Fruit fly (Drosophila melanogaster): ENCODE measurements around the gene RluA-2.

RluA-2 gene

DNA sequence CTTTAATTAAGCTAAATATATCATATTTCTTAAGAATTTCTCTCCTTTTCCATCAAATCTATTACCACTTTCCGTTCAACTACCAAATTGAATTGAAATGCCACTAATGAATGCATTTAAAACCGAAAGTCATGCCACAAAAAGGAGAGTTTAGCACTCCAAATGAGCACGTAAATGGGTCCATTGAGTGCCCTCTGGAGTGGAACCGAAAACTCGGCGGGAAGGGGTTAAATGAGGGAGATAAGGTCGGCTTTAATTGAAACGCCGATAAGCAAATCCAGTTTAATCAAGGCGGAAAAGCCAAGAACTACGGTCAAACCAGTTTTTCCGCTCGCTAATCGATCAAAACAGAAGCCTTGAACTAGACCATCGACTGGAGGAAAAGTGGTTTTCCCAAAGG lies 28.5 kb downstream of the RluA-2 start:
- no peak for TF ChIP-seq noc (tag; optimal IDR thresholded peaks at IDR 0.05)

DNA sequence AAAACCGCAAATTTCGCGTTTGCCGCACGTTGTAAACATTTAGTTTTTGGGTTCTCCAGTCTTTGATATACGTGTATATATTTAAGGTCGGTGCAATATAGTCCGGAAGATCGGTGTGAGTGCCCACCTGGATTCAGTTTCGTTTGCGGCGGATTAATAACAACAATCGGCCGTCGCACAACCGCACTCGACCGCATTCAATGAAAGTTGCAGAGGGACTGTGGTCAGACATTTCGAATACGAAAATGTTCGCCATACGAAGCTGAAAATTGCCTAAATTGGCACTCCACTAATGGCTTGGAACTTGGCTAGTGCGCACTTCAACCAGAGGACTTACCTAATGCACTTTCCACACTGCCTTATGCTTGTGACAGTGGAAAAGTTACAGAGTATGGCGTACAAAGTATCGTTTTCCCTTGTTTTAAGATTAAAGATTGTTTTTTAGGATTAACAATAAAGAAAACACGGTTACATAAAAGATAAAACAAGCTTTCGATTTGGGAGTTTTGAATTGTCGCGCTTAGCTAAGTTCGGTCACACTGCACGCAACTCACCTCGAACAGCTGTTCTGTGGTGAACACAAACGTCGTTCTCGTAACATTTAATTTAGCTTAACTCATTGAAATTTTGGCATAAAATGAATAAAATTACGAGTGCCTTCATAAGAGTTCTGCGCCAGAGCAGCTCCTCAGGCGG lies 29.8 kb downstream of the RluA-2 start, which contains the start of the genes Myo31DF and CG6094:
Myo31DF (minus strand) TSS at position 223 of the 696 bp plus-strand sequence.
CG6094 (plus strand) TSS at position 525 of the 696 bp plus-strand sequence.
- peak; percentile 30 for TF ChIP-seq noc (tag; optimal IDR thresholded peaks at IDR 0.05)

DNA sequence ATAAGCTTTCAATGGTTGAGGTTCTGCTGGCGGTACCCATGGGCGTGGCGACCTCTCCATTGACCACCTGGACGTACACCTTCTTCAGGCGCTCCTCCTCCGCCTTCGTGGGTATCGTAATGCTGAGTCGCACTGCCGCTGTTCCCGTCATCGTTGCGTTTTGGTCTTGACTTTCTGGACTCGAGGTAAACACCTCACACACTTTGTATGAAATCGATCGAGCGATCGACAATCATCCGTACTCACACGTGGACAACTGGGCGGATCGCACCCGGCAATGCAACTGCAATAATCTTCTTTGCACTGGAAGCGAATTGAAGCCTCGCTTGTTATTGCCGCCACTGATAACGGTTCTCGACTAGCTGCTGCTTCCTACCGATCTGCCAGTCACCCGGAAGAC lies 33.2 kb downstream of the RluA-2 start, which contains the start of gene CG7384:
CG7384 (minus strand) TSS at position 366 of the 400 bp plus-strand sequence.
- TF ChIP-seq noc (tag; optimal IDR thresholded peaks at IDR 0.05): no peak

DNA sequence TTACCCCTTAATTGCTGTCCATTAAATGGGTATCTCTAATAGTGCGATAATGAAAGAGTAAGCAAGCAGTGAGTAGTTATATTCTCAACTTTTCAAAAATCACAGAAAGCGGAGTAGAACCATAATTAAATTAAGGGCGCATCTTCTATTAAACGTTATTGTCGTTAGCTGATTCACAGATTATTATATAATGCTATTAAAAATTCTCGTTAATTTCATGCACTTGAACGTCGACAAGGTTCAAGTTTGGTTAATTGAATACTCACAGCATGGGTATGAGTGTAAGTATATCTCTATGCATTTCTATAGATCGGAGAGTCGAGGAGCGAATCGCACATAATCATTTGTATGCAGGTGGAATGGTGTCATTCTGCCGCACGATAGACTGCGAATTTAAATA lies 34.0 kb downstream of the RluA-2 start:
- no peak for TF ChIP-seq noc (tag; optimal IDR thresholded peaks at IDR 0.05)

DNA sequence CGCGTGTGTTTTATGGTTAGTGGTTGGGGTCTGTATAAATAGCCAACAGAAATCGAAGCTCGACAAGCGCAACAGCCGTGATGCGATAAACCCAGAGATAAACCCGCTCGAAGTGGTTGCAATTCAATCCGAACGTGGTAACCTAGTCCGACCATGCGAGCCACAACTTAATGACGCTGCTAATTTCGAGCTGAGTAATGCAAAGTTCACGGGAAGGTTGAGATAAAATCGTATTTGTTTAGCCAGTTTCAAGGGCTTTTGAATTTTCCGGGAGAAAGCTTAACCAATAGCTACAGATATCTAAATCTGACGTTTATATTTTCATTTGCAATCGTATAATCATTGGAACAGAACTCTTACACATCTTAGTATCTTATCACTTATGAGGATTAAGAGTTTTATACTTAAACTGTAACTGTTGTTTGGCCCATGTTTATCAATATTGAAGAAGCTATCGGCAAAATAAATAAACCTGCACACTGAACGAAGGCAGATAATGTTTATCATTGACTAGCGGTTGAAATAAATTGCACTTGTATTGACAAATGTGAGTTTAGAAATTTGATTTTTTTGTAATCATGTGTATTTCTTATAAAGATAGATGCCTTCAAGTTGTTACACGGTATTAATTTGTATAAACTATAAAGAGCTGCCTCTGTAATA lies 37.1 kb downstream of the RluA-2 start:
- TF ChIP-seq noc (tag; optimal IDR thresholded peaks at IDR 0.05): no peak

DNA sequence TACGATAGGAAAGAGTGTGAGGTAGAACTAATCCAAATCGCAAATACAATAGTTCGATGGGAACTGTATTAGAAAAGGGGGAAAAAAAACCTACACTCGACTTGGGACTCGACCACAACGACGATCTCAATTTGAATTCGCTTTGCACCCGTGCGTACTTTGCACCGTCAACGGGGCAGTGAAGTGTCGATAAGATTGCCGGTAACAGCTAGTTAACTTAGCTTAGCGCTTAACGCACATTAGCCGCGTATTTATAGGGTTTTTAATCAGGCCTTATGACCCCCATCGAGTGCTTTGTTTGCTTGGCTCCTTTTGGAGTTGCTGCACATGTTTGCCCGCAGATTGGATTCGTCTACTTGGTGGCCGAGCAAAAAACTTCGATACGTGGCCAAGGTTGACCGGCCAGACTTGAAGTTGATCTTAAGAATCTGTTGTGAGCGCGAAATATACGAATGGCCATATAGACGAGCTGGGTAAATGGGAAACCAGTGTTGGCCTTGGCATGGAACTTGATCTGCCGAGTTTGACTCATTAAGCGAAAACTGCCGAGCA lies 37.8 kb downstream of the RluA-2 start:
- no peak for TF ChIP-seq noc (tag; optimal IDR thresholded peaks at IDR 0.05)

DNA sequence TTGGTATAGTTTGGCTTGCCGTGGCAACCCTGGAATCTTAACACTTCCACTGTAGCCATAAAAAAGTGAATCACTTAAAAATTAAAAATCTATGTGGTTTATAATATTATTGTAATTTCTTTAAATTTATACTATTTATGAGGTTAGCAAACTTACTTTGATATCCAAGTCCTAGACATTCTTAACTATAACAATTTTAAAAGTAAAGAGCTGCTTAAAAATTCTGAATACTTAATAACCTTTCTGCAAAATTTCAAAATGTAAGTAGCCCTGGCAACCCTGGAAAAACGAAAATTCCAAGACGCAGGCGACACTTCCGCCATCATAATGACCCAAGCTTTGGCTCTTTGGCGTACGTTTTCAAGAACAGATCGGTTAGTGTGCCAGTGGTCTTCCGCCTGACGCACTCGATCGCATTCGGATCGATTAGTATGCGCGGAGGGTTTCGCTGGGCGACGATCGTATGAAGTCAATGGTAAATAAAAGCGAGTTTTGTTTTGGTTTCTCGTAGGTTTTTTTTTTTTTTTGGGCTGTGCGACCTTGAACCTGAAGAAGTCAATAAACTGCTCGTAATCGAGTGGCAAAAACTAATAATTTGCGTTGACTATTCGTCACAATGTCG lies 38.8 kb downstream of the RluA-2 start:
- TF ChIP-seq noc (tag; optimal IDR thresholded peaks at IDR 0.05): no peak

DNA sequence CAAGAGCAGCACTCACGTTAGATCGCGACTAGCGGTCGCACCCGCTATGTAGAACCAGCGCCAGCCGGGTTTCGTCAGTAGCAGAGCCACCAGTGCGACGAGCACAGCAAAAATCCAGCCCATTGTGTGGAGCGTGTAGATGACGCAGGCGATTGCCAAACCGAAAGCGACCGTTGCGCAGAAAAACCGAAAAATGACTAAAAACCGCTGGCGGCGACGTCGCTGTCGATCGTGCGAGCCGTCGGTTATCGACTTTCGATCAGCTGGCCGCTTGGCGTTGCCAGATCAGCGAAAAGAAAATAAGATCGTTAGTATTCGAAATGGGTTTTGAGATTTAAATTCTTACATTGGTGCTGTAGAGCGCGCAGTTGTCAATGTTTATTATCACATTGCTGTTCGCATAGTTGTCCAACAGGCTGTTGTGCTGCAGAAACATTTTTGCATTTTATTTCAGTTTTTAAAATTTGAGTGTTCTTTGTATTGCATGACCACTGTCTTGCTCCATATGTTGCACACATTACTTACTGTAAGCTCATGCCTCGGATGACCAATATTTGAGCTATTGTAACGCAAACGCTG lies 39.7 kb downstream of the RluA-2 start:
- TF ChIP-seq noc (tag; optimal IDR thresholded peaks at IDR 0.05): peak; percentile 39

DNA sequence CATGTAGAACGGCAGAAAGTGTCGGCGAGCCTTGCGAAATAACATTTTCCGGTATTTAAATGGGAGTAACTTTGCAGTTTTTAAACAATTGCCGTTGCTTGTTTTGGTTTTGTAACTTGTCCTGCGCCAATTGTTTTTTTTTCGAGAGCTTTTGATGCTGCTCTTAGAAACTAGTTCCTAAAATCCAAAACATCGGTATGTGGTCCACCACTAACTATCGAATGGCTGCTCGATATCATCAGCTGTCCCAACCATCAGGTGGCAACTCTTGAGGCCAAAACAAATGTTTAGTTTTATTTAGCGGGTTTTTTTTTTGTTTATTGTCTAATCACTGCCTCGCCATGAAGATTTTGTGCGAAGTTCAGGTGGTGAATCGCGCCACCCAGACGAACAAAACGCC lies 40.2 kb downstream of the RluA-2 start, which contains the start of the genes Fatp1 and Lrr47:
Fatp1 (minus strand) TSS at position 134 of the 400 bp plus-strand sequence.
Lrr47 (plus strand) TSS at position 251 of the 400 bp plus-strand sequence.
- TF ChIP-seq noc (tag; optimal IDR thresholded peaks at IDR 0.05): no peak

DNA sequence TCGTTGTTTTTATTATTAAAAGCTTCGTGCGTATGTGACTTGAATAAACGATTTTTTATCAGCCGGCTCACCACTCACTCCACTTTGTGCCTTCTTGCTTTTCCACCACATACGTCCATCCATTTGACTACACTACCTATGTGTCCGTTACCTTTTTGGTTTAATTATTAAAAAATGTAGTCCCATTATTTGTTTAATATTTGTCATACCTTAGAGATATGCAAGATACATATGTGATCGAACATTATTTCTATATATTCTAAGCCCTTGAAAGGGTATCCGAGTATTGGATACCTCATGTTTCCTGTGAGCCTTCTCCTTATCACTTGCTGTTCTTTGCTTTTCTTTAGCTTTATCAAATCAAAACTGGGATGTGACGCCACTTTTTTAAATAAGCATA lies 42.4 kb downstream of the RluA-2 start:
- peak; percentile 64 for TF ChIP-seq noc (tag; optimal IDR thresholded peaks at IDR 0.05)

DNA sequence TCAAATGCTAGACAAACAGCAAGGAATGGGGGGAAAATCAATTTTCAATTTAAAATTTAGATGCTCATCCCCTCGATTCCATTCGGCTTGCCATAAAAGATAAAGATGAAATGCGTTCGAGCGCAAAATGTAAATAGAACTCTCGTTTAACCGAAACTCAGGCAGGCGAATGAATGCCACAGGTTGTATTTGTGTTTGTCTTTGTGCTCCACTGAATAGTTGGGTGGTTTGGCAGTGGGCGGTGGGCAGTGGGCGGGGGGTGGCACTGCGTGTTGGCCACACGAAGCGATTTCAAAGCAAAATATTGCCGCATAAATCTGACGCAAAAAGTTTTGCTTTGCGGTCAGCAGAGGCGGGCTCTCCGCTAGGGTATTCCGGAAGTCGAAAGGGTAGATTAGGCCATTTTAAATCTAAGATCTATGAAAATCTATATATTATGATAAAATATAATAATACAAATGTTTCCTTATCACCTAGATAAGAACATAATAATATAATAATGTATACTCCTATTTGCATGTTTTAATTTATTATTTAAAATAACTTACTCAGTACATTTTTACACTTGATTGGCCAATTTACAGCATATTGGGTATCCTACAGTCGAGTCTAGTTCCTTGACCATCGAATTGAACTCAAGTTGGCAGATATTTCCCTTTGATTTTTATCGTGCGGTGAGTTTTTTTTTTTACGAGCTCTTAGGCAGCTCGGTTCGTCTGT lies 45.5 kb downstream of the RluA-2 start:
- no peak for TF ChIP-seq noc (tag; optimal IDR thresholded peaks at IDR 0.05)

DNA sequence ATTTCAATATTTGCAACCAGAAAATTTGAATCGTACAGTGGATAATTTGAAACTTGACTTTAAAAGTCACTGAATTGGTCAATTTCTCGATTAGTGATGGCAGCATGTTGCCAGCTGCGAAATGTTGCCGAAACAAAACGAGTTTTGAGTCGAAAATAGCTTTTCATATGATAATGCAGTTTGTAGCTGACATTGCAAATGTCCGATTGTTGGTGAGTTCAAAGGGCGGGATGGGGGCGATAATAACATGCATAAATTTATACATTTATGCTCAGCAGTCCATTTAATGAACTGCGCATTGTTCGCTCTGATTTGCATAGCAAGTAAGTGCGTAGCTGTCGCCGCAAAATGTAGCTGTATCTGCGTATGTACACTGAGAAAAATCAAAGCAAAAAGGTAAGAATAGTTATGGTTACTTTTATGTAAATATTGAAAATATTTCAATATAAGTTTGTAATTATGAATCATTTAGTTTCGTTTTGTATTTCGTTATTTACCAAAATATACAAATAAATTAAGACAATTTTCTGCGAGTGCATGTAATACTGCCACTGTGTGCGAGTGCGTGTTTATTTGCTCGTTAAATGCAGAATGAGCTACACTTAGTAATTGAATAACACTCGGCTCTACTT lies 50.2 kb downstream of the RluA-2 start, which contains the start of gene Lip4:
Lip4 (plus strand) TSS at position 620 of the 632 bp plus-strand sequence.
- TF ChIP-seq noc (tag; optimal IDR thresholded peaks at IDR 0.05): peak; percentile 77

DNA sequence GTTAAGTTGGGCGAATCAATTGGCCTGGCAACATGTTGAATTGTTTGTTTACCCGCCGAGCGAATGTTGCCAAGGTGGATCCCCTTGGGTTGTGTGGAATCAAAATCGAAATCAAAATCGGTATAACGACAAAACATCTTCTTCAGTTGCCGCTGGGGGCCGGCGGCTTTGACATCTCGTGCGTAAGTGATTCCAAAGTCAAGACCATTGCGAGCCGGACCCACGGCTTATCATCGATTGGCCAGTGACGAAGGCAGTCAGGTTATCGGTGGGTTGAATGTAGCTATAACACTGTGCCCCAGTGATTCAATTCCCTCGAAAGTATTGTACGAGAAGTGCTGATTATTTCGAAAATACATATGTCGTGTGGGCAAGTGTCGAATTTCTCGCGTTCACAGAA lies 52.1 kb downstream of the RluA-2 start:
- peak; percentile 21 for TF ChIP-seq noc (tag; optimal IDR thresholded peaks at IDR 0.05)

DNA sequence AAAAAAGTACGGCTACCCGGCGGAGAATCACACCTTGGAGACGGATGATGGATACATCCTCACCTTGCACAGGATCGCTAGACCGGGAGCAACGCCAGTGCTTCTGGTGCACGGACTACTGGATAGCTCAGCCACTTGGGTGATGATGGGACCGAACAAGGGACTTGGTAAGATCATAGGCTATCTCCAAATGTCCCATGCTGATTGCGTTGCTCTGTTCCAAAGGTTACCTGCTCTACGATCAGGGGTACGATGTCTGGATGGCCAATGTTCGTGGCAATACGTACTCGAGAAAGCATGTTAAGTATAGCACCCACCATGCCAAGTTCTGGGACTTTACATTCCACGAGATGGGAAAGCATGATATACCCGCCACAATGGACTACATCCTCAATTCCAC lies 53.2 kb downstream of the RluA-2 start:
- no peak for TF ChIP-seq noc (tag; optimal IDR thresholded peaks at IDR 0.05)

DNA sequence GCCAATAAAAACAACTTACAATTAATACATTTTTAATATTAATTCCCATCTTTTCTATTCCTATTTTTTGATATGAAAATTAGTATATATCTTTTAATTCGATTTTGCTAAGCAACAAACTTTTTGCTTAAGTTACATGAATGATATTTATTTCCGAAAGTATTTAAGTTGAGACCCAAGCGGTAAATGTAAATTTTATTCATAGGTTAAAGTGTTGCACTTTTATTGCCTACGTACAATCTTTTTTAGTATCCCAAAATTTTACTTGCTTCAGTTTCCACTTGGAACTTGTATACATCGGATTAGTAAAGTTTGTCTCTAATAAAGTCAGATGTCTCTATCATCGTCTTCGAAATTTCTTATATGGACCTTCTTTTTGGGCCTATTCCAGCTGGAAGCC lies 54.6 kb downstream of the RluA-2 start, which contains the start of gene CG18301:
CG18301 (plus strand) TSS at position 301 of the 400 bp plus-strand sequence.
- no peak for TF ChIP-seq noc (tag; optimal IDR thresholded peaks at IDR 0.05)
